Fruit fly (Drosophila melanogaster) whole organism, prepupa: ENCODE results near the gene srl.

Experiments
- Blimp-1 ChIP-seq: fragments of 200-800 bp; sonication (Bioruptor generic); optimal IDR thresholded peaks from 3 replicates; lab custom pipeline; 2017; ENCODE audit warnings: missing biosample characterization, missing genetic modification characterization, mild to moderate bottlenecking, moderate library complexity, missing genetic modification reagents
- CG10631 ChIP-seq: fragments of 200-800 bp; sonication (Bioruptor generic); optimal IDR thresholded peaks from 2 replicates; lab custom pipeline; 2016; ENCODE audit warnings: missing biosample characterization, missing genetic modification characterization
- CG10669 ChIP-seq: fragments of 200-800 bp; sonication (Bioruptor generic); optimal IDR thresholded peaks from 3 replicates; lab custom pipeline; 2018; ENCODE audit warnings: missing biosample characterization, mild to moderate bottlenecking, missing genetic modification characterization, moderate library complexity
- CG11294 ChIP-seq: fragments of 200-800 bp; sonication (Bioruptor generic); IDR thresholded peaks from 2 replicates; pipeline ENCODE4 v1.3.6; 2022; ENCODE audit warnings: missing biosample characterization, missing genetic modification characterization
- CG15336 ChIP-seq: fragments of 200-800 bp; sonication (Bioruptor generic); IDR thresholded peaks from 2 replicates; pipeline ENCODE4 v1.3.6; 2022; ENCODE audit warnings: missing biosample characterization, missing genetic modification characterization
- CG1621 ChIP-seq: fragments of 200-800 bp; sonication (Bioruptor generic); optimal IDR thresholded peaks from 3 replicates; lab custom pipeline; 2018; ENCODE audit warnings: missing biosample characterization, mild to moderate bottlenecking, missing genetic modification characterization
- CG16779 ChIP-seq: fragments of 200-800 bp; sonication (Bioruptor generic); optimal IDR thresholded peaks from 3 replicates; lab custom pipeline; 2017; ENCODE audit warnings: missing biosample characterization, mild to moderate bottlenecking, missing genetic modification characterization
- CG3032 ChIP-seq: fragments of 200-800 bp; optimal IDR thresholded peaks from 2 replicates; lab custom pipeline; 2019; ENCODE audit warnings: missing biosample characterization, mild to moderate bottlenecking, missing genetic modification characterization, moderate library complexity
- CG34406 ChIP-seq: fragments of 200-800 bp; sonication (Bioruptor generic); optimal IDR thresholded peaks from 3 replicates; lab custom pipeline; 2016; ENCODE audit warnings: missing biosample characterization, missing genetic modification characterization
- CG3919 ChIP-seq: fragments of 200-800 bp; sonication (Bioruptor generic); optimal IDR thresholded peaks from 3 replicates; lab custom pipeline; 2016; ENCODE audit warnings: missing biosample characterization, missing genetic modification characterization
- CG6163 ChIP-seq: fragments of 200-800 bp; sonication (Bioruptor generic); IDR thresholded peaks from 3 replicates; pipeline ENCODE4 v1.3.6; 2022; ENCODE audit warnings: missing biosample characterization, missing genetic modification characterization
- CG6792 ChIP-seq: fragments of 200-800 bp; sonication (Bioruptor generic); optimal IDR thresholded peaks from 3 replicates; lab custom pipeline; 2016; ENCODE audit warnings: missing biosample characterization, missing genetic modification characterization
- CG6808 ChIP-seq: fragments of 200-800 bp; sonication (Bioruptor generic); optimal IDR thresholded peaks from 3 replicates; lab custom pipeline; 2017; ENCODE audit warnings: missing biosample characterization, missing genetic modification characterization, mild to moderate bottlenecking, moderate library complexity, missing genetic modification reagents
- CG6854 ChIP-seq: fragments of 200-800 bp; sonication (Bioruptor generic); optimal IDR thresholded peaks from 2 replicates; lab custom pipeline; 2017; ENCODE audit warnings: missing biosample characterization, mild to moderate bottlenecking, missing genetic modification characterization
- CG7368 ChIP-seq: fragments of 200-800 bp; sonication (Bioruptor generic); optimal IDR thresholded peaks from 3 replicates; lab custom pipeline; 2016; ENCODE audit warnings: missing biosample characterization, missing genetic modification characterization
- CG8119 ChIP-seq: fragments of 200-800 bp; sonication (Bioruptor generic); IDR thresholded peaks from 3 replicates; pipeline ENCODE4 v1.3.6; 2022; ENCODE audit warnings: missing biosample characterization, missing genetic modification characterization
- CG8319 ChIP-seq: fragments of 200-800 bp; sonication (Bioruptor generic); optimal IDR thresholded peaks from 3 replicates; lab custom pipeline; 2016; ENCODE audit warnings: missing biosample characterization, missing genetic modification characterization
- CG8632 ChIP-seq: fragments of 200-800 bp; sonication (Bioruptor generic); optimal IDR thresholded peaks from 3 replicates; lab custom pipeline; 2016; ENCODE audit warnings: missing biosample characterization, missing genetic modification characterization
- CG9139 ChIP-seq: fragments of 200-800 bp; sonication (Bioruptor generic); optimal IDR thresholded peaks from 3 replicates; lab custom pipeline; 2017; ENCODE audit warnings: missing biosample characterization, mild to moderate bottlenecking, missing genetic modification characterization
- Eip75B ChIP-seq: fragments of 200-800 bp; sonication (Bioruptor generic); optimal IDR thresholded peaks from 3 replicates; lab custom pipeline; 2016; ENCODE audit warnings: missing biosample characterization, missing genetic modification characterization
- Eip78C ChIP-seq: fragments of 200-800 bp; sonication (Bioruptor generic); peaks from one replicate; lab custom pipeline; 2016; ENCODE audit warnings: missing biosample characterization, missing genetic modification characterization
- Eip93F ChIP-seq: fragments of 200-800 bp; sonication (Bioruptor generic); optimal IDR thresholded peaks from 2 replicates; lab custom pipeline; 2016; ENCODE audit warnings: missing biosample characterization, mild to moderate bottlenecking, missing genetic modification characterization
- Ets96B ChIP-seq: fragments of 200-800 bp; optimal IDR thresholded peaks from 2 replicates; lab custom pipeline; 2019; ENCODE audit warnings: missing biosample characterization, mild to moderate bottlenecking, missing genetic modification characterization, moderate library complexity
- Hr38 ChIP-seq: sonication (Bioruptor generic); optimal IDR thresholded peaks from 2 replicates; lab custom pipeline; 2016; ENCODE audit warnings: missing biosample characterization, missing genetic modification characterization
- Hr39 ChIP-seq: fragments of 200-800 bp; sonication (Bioruptor generic); optimal IDR thresholded peaks from 2 replicates; lab custom pipeline; 2016; ENCODE audit warnings: missing biosample characterization, missing genetic modification characterization
- Met ChIP-seq: fragments of 200-800 bp; sonication (Bioruptor generic); optimal IDR thresholded peaks from 3 replicates; lab custom pipeline; 2016; ENCODE audit warnings: missing biosample characterization, missing genetic modification characterization
- Smox ChIP-seq: fragments of 200-800 bp; sonication (Bioruptor generic); optimal IDR thresholded peaks from 3 replicates; lab custom pipeline; 2016; ENCODE audit warnings: missing biosample characterization, missing genetic modification characterization
- Sox102F ChIP-seq: fragments of 200-800 bp; sonication (Bioruptor generic); optimal IDR thresholded peaks from 2 replicates; lab custom pipeline; 2016; ENCODE audit warnings: missing biosample characterization, mild to moderate bottlenecking, missing genetic modification characterization
- Sox14 ChIP-seq: fragments of 200-800 bp; sonication (Bioruptor generic); optimal IDR thresholded peaks from 3 replicates; lab custom pipeline; 2016; ENCODE audit warnings: missing biosample characterization, missing genetic modification characterization
- Sox15 ChIP-seq: fragments of 200-800 bp; sonication (Bioruptor generic); optimal IDR thresholded peaks from 3 replicates; lab custom pipeline; 2016; ENCODE audit warnings: missing biosample characterization, missing genetic modification characterization
- achi ChIP-seq: fragments of 200-800 bp; sonication (Bioruptor generic); optimal IDR thresholded peaks from 3 replicates; lab custom pipeline; 2016; ENCODE audit warnings: missing biosample characterization, missing genetic modification characterization
- cyc ChIP-seq: fragments of 200-800 bp; sonication (Bioruptor generic); optimal IDR thresholded peaks from 3 replicates; lab custom pipeline; 2016; ENCODE audit warnings: missing biosample characterization, missing genetic modification characterization
- dac ChIP-seq: fragments of 200-800 bp; sonication (Bioruptor generic); optimal IDR thresholded peaks from 2 replicates; lab custom pipeline; 2017; ENCODE audit warnings: missing biosample characterization, mild to moderate bottlenecking, missing genetic modification characterization
- eg ChIP-seq: fragments of 200-800 bp; sonication (Bioruptor generic); IDR thresholded peaks from 3 replicates; pipeline ENCODE4 v1.3.6; 2022; ENCODE audit warnings: missing biosample characterization, missing genetic modification characterization
- esn ChIP-seq: fragments of 200-800 bp; sonication (Bioruptor generic); optimal IDR thresholded peaks from 2 replicates; lab custom pipeline; 2016; ENCODE audit warnings: missing biosample characterization, mild to moderate bottlenecking, missing genetic modification characterization, moderate library complexity
- fd59A ChIP-seq: fragments of 200-800 bp; sonication (Bioruptor generic); optimal IDR thresholded peaks from 2 replicates; lab custom pipeline; 2017; ENCODE audit warnings: missing biosample characterization, mild to moderate bottlenecking, missing genetic modification characterization, missing genetic modification reagents
- fd85E ChIP-seq: fragments of 200-800 bp; sonication (Bioruptor generic); optimal IDR thresholded peaks from 3 replicates; lab custom pipeline; 2016; ENCODE audit warnings: missing biosample characterization, missing genetic modification characterization
- fkh ChIP-seq: fragments of 200-800 bp; sonication (Bioruptor generic); optimal IDR thresholded peaks from 3 replicates; lab custom pipeline; 2017; ENCODE audit warnings: missing biosample characterization, mild to moderate bottlenecking, missing genetic modification characterization, moderate library complexity
- lz ChIP-seq: fragments of 200-800 bp; sonication (Bioruptor generic); optimal IDR thresholded peaks from 3 replicates; lab custom pipeline; 2016; ENCODE audit warnings: missing biosample characterization, missing genetic modification characterization
- pdm3 ChIP-seq: fragments of 200-800 bp; sonication (Bioruptor generic); optimal IDR thresholded peaks from 3 replicates; lab custom pipeline; 2016; ENCODE audit warnings: missing biosample characterization, missing genetic modification characterization
- spab ChIP-seq: fragments of 200-800 bp; sonication (Bioruptor generic); optimal IDR thresholded peaks from 2 replicates; lab custom pipeline; 2017; ENCODE audit warnings: missing biosample characterization, mild to moderate bottlenecking, missing genetic modification characterization, missing genetic modification reagents
- ss ChIP-seq, 2 experiments: fragments of 200-800 bp; sonication (Bioruptor generic); optimal IDR thresholded peaks; 2 replicates in 1 of 2; 3 replicates in 1 of 2; lab custom pipeline; 2017 to 2018; ENCODE audit warnings: mild to moderate bottlenecking in 2 of 2, missing biosample characterization in 2 of 2, missing genetic modification characterization in 2 of 2, moderate library complexity in 1 of 2
- svp ChIP-seq: fragments of 200-800 bp; sonication (Bioruptor generic); peaks from one replicate; lab custom pipeline; 2016; ENCODE audit warnings: missing biosample characterization, missing genetic modification characterization
- topi ChIP-seq: fragments of 200-800 bp; sonication (Bioruptor generic); optimal IDR thresholded peaks from 3 replicates; lab custom pipeline; 2016; ENCODE audit warnings: missing biosample characterization, missing genetic modification characterization
- vri ChIP-seq: fragments of 200-800 bp; sonication (Bioruptor generic); optimal IDR thresholded peaks from 3 replicates; lab custom pipeline; 2016; ENCODE audit warnings: missing biosample characterization, mild to moderate bottlenecking, missing genetic modification characterization

The srl gene

dm6 chr3R:4381079-4381919 is 47.8 kb downstream of the srl start, which contains the start of gene Cont:
Cont (plus strand) TSS chr3R:4381306.
- TF ChIP-seq CG15336 (GFP tag; lab: Robert Waterston, UW), result 0 out of 2 replicates have a peak, but pooled peaks have one; percentile 25
- TF ChIP-seq Eip78C (GFP tag; lab: Kevin White, UChicago), result peak; percentile 50
- TF ChIP-seq vri (GFP tag; lab: Kevin White, UChicago), result peak; percentile 15
- TF ChIP-seq esn (GFP tag; lab: Kevin White, UChicago), result peak; percentile 29
- peak; percentile 51 for TF ChIP-seq svp
- TF ChIP-seq fkh (GFP tag; lab: Kevin White, UChicago), result peak; percentile 38
- no peak for TF ChIP-seq ss (GFP tag; optimal IDR thresholded peaks at IDR 0.05; lab: Kevin White, UChicago)
- TF ChIP-seq Hr39 (GFP tag; lab: Kevin White, UChicago), result no peak

- no peak for TF ChIP-seq cyc (GFP tag; lab: Kevin White, UChicago)
- TF ChIP-seq CG16779 (tag; lab: Kevin White, UChicago), result no peak
- TF ChIP-seq Sox102F (GFP tag; lab: Kevin White, UChicago), result no peak
- TF ChIP-seq eg (GFP tag; lab: Robert Waterston, UW), result peak; percentile 71; the same call in 2 of the 3 replicates
- TF ChIP-seq Eip78C (GFP tag; lab: Kevin White, UChicago), result peak; percentile 88
- TF ChIP-seq CG8319 (GFP tag; lab: Kevin White, UChicago), result no peak
- no peak for TF ChIP-seq CG10631 (GFP tag; lab: Kevin White, UChicago)
- TF ChIP-seq pdm3 (GFP tag; lab: Kevin White, UChicago), result no peak
- peak in 1 of 2 experiments; percentile 66 for TF ChIP-seq ss (GFP tag; optimal IDR thresholded peaks at IDR 0.05; lab: Kevin White, UChicago)
- no peak for TF ChIP-seq CG1621
- TF ChIP-seq CG3032, result peak; percentile 4
- TF ChIP-seq CG6808 (GFP tag; lab: Kevin White, UChicago), result no peak
- TF ChIP-seq Ets96B, result no peak
- no peak for TF ChIP-seq fd85E (GFP tag; lab: Kevin White, UChicago)
- peak; percentile 37 for TF ChIP-seq lz
- TF ChIP-seq Hr39 (GFP tag; lab: Kevin White, UChicago), result peak; percentile 22
- TF ChIP-seq Sox15, result no peak
- no peak for TF ChIP-seq Hr38 (GFP tag; lab: Kevin White, UChicago)
- TF ChIP-seq Blimp-1 (GFP tag; lab: Kevin White, UChicago), result peak; percentile 40
- TF ChIP-seq CG7368 (GFP tag; lab: Kevin White, UChicago), result peak; percentile 46
- peak; percentile 90 for TF ChIP-seq CG6854 (GFP tag; lab: Kevin White, UChicago)
- TF ChIP-seq esn (GFP tag; lab: Kevin White, UChicago), result peak; percentile 64
- peak; percentile 50; the same call in 2 of the 3 replicates for TF ChIP-seq CG8119 (GFP tag; lab: Robert Waterston, UW)
- peak; percentile 4 for TF ChIP-seq CG6792 (GFP tag; lab: Kevin White, UChicago)
- TF ChIP-seq CG6163 (GFP tag; lab: Robert Waterston, UW), result peak; percentile 68
- no peak for TF ChIP-seq dac (GFP tag; lab: Kevin White, UChicago)
- TF ChIP-seq CG34406 (GFP tag; lab: Kevin White, UChicago), result peak; percentile 11
- TF ChIP-seq Eip75B, result no peak
- peak; percentile 34 for TF ChIP-seq Smox (GFP tag; lab: Kevin White, UChicago)
- TF ChIP-seq CG3919 (GFP tag; lab: Kevin White, UChicago), result peak; percentile 67
- no peak; the same call in 1 of the 2 replicates for TF ChIP-seq CG11294
- TF ChIP-seq CG9139, result peak; percentile 70
- peak; percentile 57 for TF ChIP-seq topi (GFP tag; lab: Kevin White, UChicago)
- peak; percentile 54 for TF ChIP-seq Met
- TF ChIP-seq CG10669 (GFP tag; lab: Kevin White, UChicago), result no peak
- no peak for TF ChIP-seq achi (GFP tag; lab: Kevin White, UChicago)
- no peak for TF ChIP-seq spab (GFP tag; lab: Kevin White, UChicago)
- peak; percentile 10 for TF ChIP-seq Sox14 (GFP tag; lab: Kevin White, UChicago)
- TF ChIP-seq Eip93F (GFP tag; lab: Kevin White, UChicago), result no peak
- no peak for TF ChIP-seq fd59A (GFP tag; lab: Kevin White, UChicago)
- TF ChIP-seq CG8632 (GFP tag; lab: Kevin White, UChicago), result peak; percentile 10
Observed at dm6 chr3R:4378363-4379354, 50.5 kb downstream of the srl start, which contains the start of gene Sfxn1-3. Sfxn1-3 (plus strand) TSS chr3R:4378600.
